Worm (Caenorhabditis elegans) whole organism, midembryonic: ENCODE measurements around the gene cdh-3.

Source experiments
- T22C8.4 ChIP-seq: fragments of 200-800 bp; sonication (Bioruptor generic); IDR thresholded peaks from 2 replicates; pipeline ENCODE4 v1.3.6; 2022; ENCODE audit warnings: missing genetic modification characterization, missing compliant biosample characterization
- cog-1 ChIP-seq: sonication (generic microtip); optimal IDR thresholded peaks from 2 replicates; lab custom pipeline; 2016; ENCODE audit warnings: missing genetic modification characterization, missing compliant biosample characterization
- flt-1 ChIP-seq: fragments of 200-800 bp; sonication (Bioruptor generic); IDR thresholded peaks from 2 replicates; pipeline ENCODE4 v1.3.6; 2022; ENCODE audit warnings: missing genetic modification characterization, missing compliant biosample characterization
- klf-2 ChIP-seq: fragments of 200-800 bp; sonication (Bioruptor generic); conservative IDR thresholded peaks from 2 replicates; pipeline ENCODE4 v1.3.6; 2022; ENCODE audit warnings: missing genetic modification reagents, missing genetic modification characterization, missing compliant biosample characterization
- med-1 ChIP-seq: sonication (generic microtip); optimal IDR thresholded peaks from 2 replicates; lab custom pipeline; 2017; ENCODE audit warnings: missing genetic modification characterization, mild to moderate bottlenecking, missing compliant biosample characterization, antibody characterized with exemption, missing genetic modification reagents; ENCODE audit not compliant: insufficient read depth
- ref-1 ChIP-seq: fragments of 200-800 bp; sonication (Bioruptor generic); conservative IDR thresholded peaks from 2 replicates; pipeline ENCODE4 v1.3.6; 2022; ENCODE audit warnings: missing genetic modification reagents, missing genetic modification characterization, missing compliant biosample characterization
- tab-1 ChIP-seq: fragments of 200-800 bp; sonication (Bioruptor generic); IDR thresholded peaks from 2 replicates; pipeline ENCODE4 v1.3.6; 2022; ENCODE audit warnings: missing genetic modification characterization, missing compliant biosample characterization
- ztf-23 ChIP-seq: fragments of 200-800 bp; sonication (Bioruptor generic); IDR thresholded peaks from 2 replicates; pipeline ENCODE4 v1.3.6; 2022; ENCODE audit warnings: missing genetic modification reagents, missing genetic modification characterization, missing compliant biosample characterization
- ztf-29 ChIP-seq: fragments of 200-800 bp; sonication (Bioruptor generic); IDR thresholded peaks from 2 replicates; pipeline ENCODE4 v1.3.6; 2022; ENCODE audit warnings: missing genetic modification reagents, missing genetic modification characterization, missing compliant biosample characterization

Gene cdh-3

DNA sequence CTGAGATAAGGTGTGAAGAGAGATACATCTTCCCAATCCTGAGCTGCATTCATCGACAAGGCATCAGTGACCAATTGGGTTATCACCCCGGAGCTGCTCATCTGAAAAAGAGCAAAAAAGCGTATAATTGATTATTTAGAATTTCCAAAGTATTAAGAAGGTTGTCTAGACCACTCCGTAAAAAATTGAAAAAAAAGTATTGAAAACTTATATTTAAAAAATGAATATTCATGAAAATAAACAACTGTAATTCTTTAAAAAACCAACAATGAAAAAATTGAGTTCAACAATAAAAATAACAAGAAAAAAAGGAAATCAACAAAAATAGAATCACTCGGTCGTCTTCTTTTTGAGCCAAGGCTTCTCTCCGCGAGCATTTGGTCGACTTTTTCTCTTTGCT, 9.3 kb upstream of the cdh-3 start, which contains the start of gene mtx-2:
TSS of gene mtx-2 (minus strand) at position 101 of the 400 bp plus-strand sequence.
- no peak for TF ChIP-seq med-1 (GFP tag; lab: Kevin White, UChicago)
- TF ChIP-seq ztf-23 (GFP tag; lab: Robert Waterston, UW), result no peak
- TF ChIP-seq ref-1 (GFP tag; lab: Robert Waterston, UW), result no peak
- TF ChIP-seq cog-1 (tag; lab: Kevin White, UChicago), result no peak
- no peak for TF ChIP-seq klf-2 (GFP tag; lab: Robert Waterston, UW)
- no peak for TF ChIP-seq tab-1 (GFP tag; lab: Robert Waterston, UW)
- no peak for TF ChIP-seq T22C8.4 (GFP tag; lab: Robert Waterston, UW)

DNA sequence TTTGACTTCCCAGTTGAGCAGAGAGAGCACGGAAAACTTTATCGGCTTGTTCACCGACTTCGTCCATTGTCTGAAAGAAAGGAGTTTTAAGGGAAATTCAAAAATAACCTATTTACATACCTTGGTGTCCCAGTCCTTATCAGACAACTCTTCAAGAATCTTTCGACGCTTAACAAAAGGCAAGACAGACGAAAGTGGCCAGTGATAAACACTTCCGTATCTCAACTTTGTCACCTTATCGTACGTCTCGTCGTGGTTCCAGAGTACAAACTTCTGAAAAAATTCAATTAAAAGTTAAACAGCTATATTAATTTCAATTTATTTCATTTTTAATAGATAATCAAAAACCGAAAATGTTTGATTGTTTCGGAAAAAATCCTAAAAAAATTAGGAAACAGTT, 8.0 kb upstream of the cdh-3 start:
- TF ChIP-seq ztf-23 (GFP tag; lab: Robert Waterston, UW) (no peak), tab-1 (GFP tag; lab: Robert Waterston, UW) (no peak), klf-2 (GFP tag; lab: Robert Waterston, UW) (no peak), med-1 (GFP tag; lab: Kevin White, UChicago) (no peak), ztf-29 (GFP tag; lab: Robert Waterston, UW) (no peak), flt-1 (GFP tag; lab: Robert Waterston, UW) (no peak), cog-1 (tag; lab: Kevin White, UChicago) (no peak), T22C8.4 (GFP tag; lab: Robert Waterston, UW) (no peak), ref-1 (GFP tag; lab: Robert Waterston, UW) (no peak)

DNA sequence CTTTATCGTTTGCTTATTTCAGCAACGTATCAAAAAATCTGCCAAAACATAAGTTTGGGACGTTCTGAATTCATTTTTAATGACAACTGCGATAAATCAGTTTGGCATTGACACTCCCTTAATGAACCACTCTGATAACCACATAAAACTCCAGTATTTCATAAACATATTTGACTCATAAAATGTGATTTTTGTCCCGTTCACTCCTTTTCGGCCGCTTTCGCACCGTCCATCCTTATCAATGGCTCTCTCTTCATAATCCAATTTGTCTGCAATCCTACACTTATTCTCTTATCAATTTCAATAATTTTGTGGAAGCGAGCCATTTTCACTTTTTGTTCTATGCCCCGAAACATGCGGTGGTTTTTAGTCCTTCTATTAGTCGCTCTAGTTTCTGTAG, 4.3 kb upstream of the cdh-3 start, which contains the start of gene pcp-1:
TSS of gene pcp-1 (plus strand) at position 342 of the 400 bp plus-strand sequence.
- TF ChIP-seq klf-2 (GFP tag; lab: Robert Waterston, UW), result no peak
- TF ChIP-seq cog-1 (tag; lab: Kevin White, UChicago), result no peak
- TF ChIP-seq ref-1 (GFP tag; lab: Robert Waterston, UW), result no peak
- no peak for TF ChIP-seq med-1 (GFP tag; lab: Kevin White, UChicago)
- TF ChIP-seq ztf-29 (GFP tag; lab: Robert Waterston, UW), result no peak
- no peak for TF ChIP-seq T22C8.4 (GFP tag; lab: Robert Waterston, UW)
- no peak for TF ChIP-seq flt-1 (GFP tag; lab: Robert Waterston, UW)

DNA sequence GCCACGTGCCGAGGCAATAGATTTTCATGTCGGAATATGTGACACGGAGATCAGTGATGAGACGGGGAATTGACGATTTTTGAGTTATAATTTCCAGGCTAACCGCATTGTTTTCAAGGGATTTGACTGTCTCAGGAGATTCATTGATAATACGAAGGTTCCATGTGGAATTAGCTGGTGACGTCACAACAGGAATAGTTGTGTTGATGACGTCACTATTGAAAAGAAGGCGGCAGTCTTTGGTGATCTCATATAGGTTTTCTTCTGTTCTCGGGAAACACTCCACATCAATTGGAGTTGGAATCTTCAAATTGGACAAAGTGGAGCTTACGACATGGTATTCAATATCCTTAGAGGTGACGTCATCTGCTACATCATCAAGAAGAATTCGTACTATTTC, 11.1 kb downstream of the cdh-3 start:
- no peak for TF ChIP-seq klf-2 (GFP tag; lab: Robert Waterston, UW)
- no peak for TF ChIP-seq med-1 (GFP tag; lab: Kevin White, UChicago)
- TF ChIP-seq ref-1 (GFP tag; lab: Robert Waterston, UW), result no peak
- TF ChIP-seq ztf-23 (GFP tag; lab: Robert Waterston, UW), result no peak
- TF ChIP-seq tab-1 (GFP tag; lab: Robert Waterston, UW), result no peak
- no peak for TF ChIP-seq flt-1 (GFP tag; lab: Robert Waterston, UW)
- no peak for TF ChIP-seq T22C8.4 (GFP tag; lab: Robert Waterston, UW)
- TF ChIP-seq ztf-29 (GFP tag; lab: Robert Waterston, UW), result no peak

DNA sequence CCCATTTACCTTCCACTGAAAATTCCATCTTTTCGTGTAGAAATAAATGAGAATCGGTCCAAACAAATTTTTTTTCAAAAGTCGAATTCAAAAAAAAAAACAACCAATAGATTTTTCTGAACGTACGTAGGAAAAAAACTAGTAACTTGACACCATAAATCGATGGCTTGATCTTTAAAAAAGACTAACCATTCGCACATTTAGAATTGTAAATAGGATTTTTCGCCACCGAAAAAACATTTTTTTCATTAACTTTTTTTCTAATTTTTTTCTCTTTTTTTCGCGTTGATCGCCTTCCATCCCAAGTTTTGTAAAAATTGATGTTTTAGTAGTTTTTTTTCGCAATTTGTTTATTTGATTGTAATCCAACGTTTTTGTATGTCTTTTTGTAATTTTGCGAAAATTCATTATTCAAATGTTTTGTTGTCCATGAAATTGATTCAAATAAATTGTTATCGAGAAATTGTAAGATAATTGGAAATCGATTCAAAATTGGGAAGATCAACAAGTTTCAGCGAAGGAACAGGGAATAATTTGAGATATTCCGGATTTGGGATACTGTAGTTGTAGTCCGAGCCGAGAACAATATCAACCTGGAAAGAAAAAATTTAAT, 16.5 kb downstream of the cdh-3 start:
- no peak for TF ChIP-seq ztf-23 (GFP tag; lab: Robert Waterston, UW)
- no peak for TF ChIP-seq flt-1 (GFP tag; lab: Robert Waterston, UW)
- TF ChIP-seq cog-1 (tag; lab: Kevin White, UChicago), result no peak
- no peak for TF ChIP-seq T22C8.4 (GFP tag; lab: Robert Waterston, UW)
- TF ChIP-seq ref-1 (GFP tag; lab: Robert Waterston, UW), result no peak
- no peak for TF ChIP-seq ztf-29 (GFP tag; lab: Robert Waterston, UW)
- TF ChIP-seq tab-1 (GFP tag; lab: Robert Waterston, UW), result no peak
- TF ChIP-seq med-1 (GFP tag; lab: Kevin White, UChicago), result no peak
- TF ChIP-seq klf-2 (GFP tag; lab: Robert Waterston, UW), result no peak

DNA sequence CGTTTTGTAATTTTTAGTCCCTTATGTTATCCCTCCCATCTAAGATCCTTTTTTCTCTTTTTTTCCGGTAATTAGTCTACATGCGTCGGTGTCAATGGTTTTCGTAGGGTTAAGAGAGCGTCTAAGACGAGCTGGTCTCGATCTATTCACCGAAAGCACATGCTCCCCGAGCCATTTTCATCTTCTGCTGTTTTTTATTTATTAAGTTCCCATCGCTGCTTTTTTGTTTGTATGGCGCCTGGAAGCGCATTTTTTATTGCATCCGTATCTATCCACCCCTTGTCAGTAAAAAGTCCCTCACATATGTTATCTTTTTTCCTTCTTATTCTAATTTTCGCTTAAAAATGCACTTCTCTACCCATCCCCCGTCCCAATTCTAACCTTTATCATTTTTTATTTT, 17.4 kb downstream of the cdh-3 start:
- TF ChIP-seq med-1 (GFP tag; lab: Kevin White, UChicago) (no peak), ztf-29 (GFP tag; lab: Robert Waterston, UW) (no peak), ref-1 (GFP tag; lab: Robert Waterston, UW) (no peak), tab-1 (GFP tag; lab: Robert Waterston, UW) (no peak), ztf-23 (GFP tag; lab: Robert Waterston, UW) (no peak), flt-1 (GFP tag; lab: Robert Waterston, UW) (no peak), klf-2 (GFP tag; lab: Robert Waterston, UW) (no peak), T22C8.4 (GFP tag; lab: Robert Waterston, UW) (no peak), cog-1 (tag; lab: Kevin White, UChicago) (no peak)

DNA sequence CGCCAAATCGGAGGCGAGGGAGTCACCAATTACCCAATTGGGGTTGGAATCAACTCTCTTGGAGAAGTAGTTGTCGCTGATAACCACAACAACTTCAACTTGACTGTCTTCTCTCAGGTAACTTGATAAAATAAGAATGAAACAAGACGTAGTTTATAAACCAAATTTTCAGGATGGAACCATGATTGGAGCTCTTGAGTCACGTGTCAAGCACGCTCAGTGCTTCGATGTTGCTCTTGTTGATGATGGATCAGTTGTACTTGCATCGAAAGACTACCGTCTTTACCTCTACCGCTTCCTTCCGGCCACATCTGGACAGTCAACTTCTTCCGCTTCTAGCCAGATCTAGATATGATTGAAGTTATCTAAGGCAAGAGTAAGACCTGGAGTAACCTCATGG, 18.2 kb downstream of the cdh-3 start:
- TF ChIP-seq ztf-29 (GFP tag; lab: Robert Waterston, UW), result no peak
- TF ChIP-seq med-1 (GFP tag; lab: Kevin White, UChicago), result no peak
- no peak for TF ChIP-seq klf-2 (GFP tag; lab: Robert Waterston, UW)
- TF ChIP-seq ref-1 (GFP tag; lab: Robert Waterston, UW), result no peak
- no peak for TF ChIP-seq cog-1 (tag; lab: Kevin White, UChicago)
- no peak for TF ChIP-seq ztf-23 (GFP tag; lab: Robert Waterston, UW)
- TF ChIP-seq tab-1 (GFP tag; lab: Robert Waterston, UW), result no peak

DNA sequence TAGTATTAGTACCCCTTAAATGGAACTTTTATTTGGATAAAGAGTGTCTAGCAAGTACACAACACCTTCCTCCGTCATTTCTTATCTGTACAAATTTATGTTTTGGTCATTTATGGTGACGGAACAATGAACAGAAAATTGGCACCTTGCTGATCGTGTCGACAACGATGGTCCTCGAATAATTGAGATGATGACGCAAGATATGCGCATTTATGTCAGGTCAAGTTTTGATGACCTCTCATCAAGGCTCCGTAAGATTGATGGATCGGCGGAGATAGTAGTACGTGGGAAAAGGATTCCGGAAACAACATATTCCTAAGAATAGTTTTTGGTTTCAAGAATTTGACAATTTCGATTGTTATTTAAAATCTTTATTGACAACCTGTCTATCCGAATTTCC, 20.1 kb downstream of the cdh-3 start:
- TF ChIP-seq klf-2 (GFP tag; lab: Robert Waterston, UW) (no peak), cog-1 (tag; lab: Kevin White, UChicago) (peak; percentile 23)

DNA sequence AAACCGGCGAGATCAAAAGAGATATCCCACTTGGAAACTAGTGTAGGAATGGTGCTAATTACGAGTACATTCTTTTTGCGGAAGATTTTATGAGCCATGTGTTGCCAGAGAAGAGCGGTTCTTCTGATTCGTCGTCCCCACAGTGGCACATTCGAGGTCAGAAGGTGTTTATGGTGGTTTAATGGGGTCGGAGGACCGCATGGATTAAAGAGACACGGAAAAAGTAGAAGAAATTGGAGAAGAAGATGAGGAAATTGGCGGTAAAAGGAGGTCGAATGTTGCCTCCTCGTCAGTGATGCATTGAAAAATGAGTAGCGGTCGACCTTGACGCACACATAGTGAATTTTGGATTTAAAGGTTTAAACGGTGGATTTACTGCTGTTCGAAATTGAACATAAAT, 20.7 kb downstream of the cdh-3 start:
- TF ChIP-seq ref-1 (GFP tag; lab: Robert Waterston, UW) (no peak), flt-1 (GFP tag; lab: Robert Waterston, UW) (peak; percentile 25; the same call in 1 of the 2 replicates), ztf-23 (GFP tag; lab: Robert Waterston, UW) (0 out of 2 replicates have a peak, but pooled peaks have one; percentile 46)
